Worm (Caenorhabditis elegans): ENCODE measurements around the gene znf-706.

Gene znf-706

ce11 chrIV:9090538-9091195 is 5.4 kb downstream of the znf-706 start:
- TF ChIP-seq nhr-67 (tag; optimal IDR thresholded peaks at IDR 0.05) (no peak), nhr-25 (tag; optimal IDR thresholded peaks at IDR 0.05) (peak; percentile 42), ztf-11 (tag; optimal IDR thresholded peaks at IDR 0.05) (no peak), nfya-1 (tag; optimal IDR thresholded peaks at IDR 0.05; ENCODE audit: insufficient read depth) (no peak), aly-2 (tag; optimal IDR thresholded peaks at IDR 0.05) (no peak), eor-1 (tag; optimal IDR thresholded peaks at IDR 0.05) (no peak), nhr-12 (tag; optimal IDR thresholded peaks at IDR 0.05) (no peak), ama-1 (optimal IDR thresholded peaks at IDR 0.05) (peak; percentile 6), fkh-2 (tag; optimal IDR thresholded peaks at IDR 0.05) (no peak), lsy-12 (tag; optimal IDR thresholded peaks at IDR 0.05) (no peak), pqm-1 (tag; optimal IDR thresholded peaks at IDR 0.05) (no peak), zag-1 (tag; optimal IDR thresholded peaks at IDR 0.05) (no peak), ceh-9 (tag; optimal IDR thresholded peaks at IDR 0.05) (no peak), elt-1 (tag; optimal IDR thresholded peaks at IDR 0.05) (peak; percentile 12)

ce11 chrIV:9088294-9088693 is 7.7 kb downstream of the znf-706 start, which contains the start of gene msa-1:
msa-1 (plus strand) TSS chrIV:9088594.
- peak; percentile 2 for TF ChIP-seq egl-5 (tag; optimal IDR thresholded peaks at IDR 0.05)
- TF ChIP-seq elt-2 (tag; optimal IDR thresholded peaks at IDR 0.05), result no peak

- TF ChIP-seq aly-2 (tag; optimal IDR thresholded peaks at IDR 0.05) (no peak), fkh-10 (GFP tag; optimal IDR thresholded peaks at IDR 0.05) (no peak), nfya-1 (tag; optimal IDR thresholded peaks at IDR 0.05; ENCODE audit: insufficient read depth) (no peak), ceh-16 (tag; optimal IDR thresholded peaks at IDR 0.05) (no peak), skn-1 (tag; optimal IDR thresholded peaks at IDR 0.05) (no peak), tbx-2 (tag; optimal IDR thresholded peaks at IDR 0.05) (no peak), ceh-9 (tag; optimal IDR thresholded peaks at IDR 0.05) (no peak), eor-1 (tag; optimal IDR thresholded peaks at IDR 0.05) (no peak), ztf-4 (tag; optimal IDR thresholded peaks at IDR 0.05) (no peak)
Observed at ce11 chrIV:9082055-9082454, 14.0 kb downstream of the znf-706 start, which contains the start of gene twk-8. twk-8 (plus strand) TSS chrIV:9082355.

- peak; percentile 7 for TF ChIP-seq nfya-1 (tag; optimal IDR thresholded peaks at IDR 0.05; ENCODE audit: insufficient read depth)
- no peak for TF ChIP-seq hmg-11 (tag; optimal IDR thresholded peaks at IDR 0.05)
- peak; percentile 59 for TF ChIP-seq egl-5 (tag; optimal IDR thresholded peaks at IDR 0.05)
Observed at ce11 chrIV:9080201-9080600, 15.8 kb downstream of the znf-706 start.

- TF ChIP-seq skn-1 (tag; optimal IDR thresholded peaks at IDR 0.05) (no peak), nhr-25 (tag; optimal IDR thresholded peaks at IDR 0.05) (no peak), nhr-43 (tag; optimal IDR thresholded peaks at IDR 0.05; ENCODE audit: poor library complexity, severe bottlenecking) (no peak), egl-5 (tag; optimal IDR thresholded peaks at IDR 0.05) (peak; percentile 70), zag-1 (tag; optimal IDR thresholded peaks at IDR 0.05) (no peak), pha-4 (tag; optimal IDR thresholded peaks at IDR 0.05) (no peak)
Observed at ce11 chrIV:9079330-9079729, 16.7 kb downstream of the znf-706 start.

DNA sequence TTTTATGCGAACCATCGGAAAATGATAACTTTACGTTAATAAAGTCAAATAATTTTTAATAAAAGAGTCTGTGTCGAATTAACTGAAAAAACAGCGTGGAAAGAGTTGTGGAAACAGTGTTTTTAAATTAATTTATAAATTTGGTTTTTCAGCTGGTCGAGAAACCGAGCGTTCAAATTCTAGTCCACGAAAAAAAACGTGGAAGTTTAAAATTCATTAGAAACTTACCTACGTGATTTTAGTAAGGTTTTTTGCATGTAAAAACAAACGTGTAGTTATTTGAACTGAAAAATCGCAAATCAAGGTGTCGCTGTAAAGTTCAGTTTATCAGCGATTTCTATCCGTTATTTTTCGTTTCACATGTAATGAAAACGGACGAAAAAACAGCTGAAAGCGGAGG is 17.6 kb downstream of the znf-706 start, which contains the start of gene mans-4:
Gene mans-4 (minus strand): TSS at position 101 of the 400 bp plus-strand sequence.
- TF ChIP-seq snpc-4 (tag; optimal IDR thresholded peaks at IDR 0.05) (no peak), R02D3.7 (tag; optimal IDR thresholded peaks at IDR 0.05) (no peak), nhr-12 (tag; optimal IDR thresholded peaks at IDR 0.05) (no peak), daf-12 (tag; optimal IDR thresholded peaks at IDR 0.05) (no peak), nhr-43 (tag; optimal IDR thresholded peaks at IDR 0.05; ENCODE audit: poor library complexity, severe bottlenecking) (no peak), fkh-10 (GFP tag; optimal IDR thresholded peaks at IDR 0.05) (no peak), zag-1 (tag; optimal IDR thresholded peaks at IDR 0.05) (no peak), ama-1 (optimal IDR thresholded peaks at IDR 0.05) (no peak), jun-1 (tag; optimal IDR thresholded peaks at IDR 0.05) (no peak), ZK546.5 (tag; optimal IDR thresholded peaks at IDR 0.05) (no peak)
